Worm (Caenorhabditis elegans) whole organism, L1 larva: Measurements from ENCODE around the gene srx-43.
A peak's percentile ranks its signal among the peaks of the same experiment; 100 is the strongest.

ENCODE experiments used
- C04F5.9 ChIP-seq: sonication (generic microtip); optimal IDR thresholded peaks from 2 replicates; lab custom pipeline; 2016; ENCODE audit warnings: missing genetic modification characterization, missing compliant biosample characterization
- C16A3.4 ChIP-seq: fragments of 150-350 bp; optimal IDR thresholded peaks from 2 replicates; lab custom pipeline; 2014; ENCODE audit warnings: missing biosample characterization, missing genetic modification characterization
- C34B4.2 ChIP-seq: sonication (generic microtip); optimal IDR thresholded peaks from 2 replicates; lab custom pipeline; 2017; ENCODE audit warnings: mild to moderate bottlenecking, missing genetic modification characterization, missing compliant biosample characterization
- F16B12.6 ChIP-seq: fragments of 150-350 bp; optimal IDR thresholded peaks from 2 replicates; lab custom pipeline; 2014; ENCODE audit warnings: missing biosample characterization, missing genetic modification characterization
- Y116A8C.19 ChIP-seq: sonication (generic microtip); optimal IDR thresholded peaks from 2 replicates; lab custom pipeline; 2016; ENCODE audit warnings: missing compliant biosample characterization, missing genetic modification characterization, borderline replicate concordance
- aha-1 ChIP-seq: fragments of 150-350 bp; optimal IDR thresholded peaks from 2 replicates; lab custom pipeline; 2014; ENCODE audit warnings: missing biosample characterization, missing genetic modification characterization
- alr-1 ChIP-seq: fragments of 200-800 bp; sonication (Bioruptor generic); optimal IDR thresholded peaks from 2 replicates; lab custom pipeline; 2018; ENCODE audit warnings: borderline replicate concordance, mild to moderate bottlenecking, missing genetic modification characterization, missing compliant biosample characterization
- blmp-1 ChIP-seq: fragments of 150-350 bp; optimal IDR thresholded peaks from 2 replicates; lab custom pipeline; 2014; ENCODE audit warnings: missing biosample characterization, missing genetic modification characterization
- ceh-63 ChIP-seq: fragments of 200-800 bp; sonication (Bioruptor generic); optimal IDR thresholded peaks from 2 replicates; lab custom pipeline; 2018; ENCODE audit warnings: mild to moderate bottlenecking, missing genetic modification characterization, missing compliant biosample characterization
- ceh-8 ChIP-seq: fragments of 200-800 bp; sonication (Bioruptor generic); optimal IDR thresholded peaks from 2 replicates; lab custom pipeline; 2018; ENCODE audit warnings: mild to moderate bottlenecking, missing genetic modification characterization, moderate library complexity, missing compliant biosample characterization
- ceh-82 ChIP-seq, 3 experiments: fragments of 150-350 bp in 1 of 3; sonication (generic microtip) in 2 of 3; optimal IDR thresholded peaks; 2 replicates each; lab custom pipeline; 2014 to 2017; ENCODE audit warnings: missing biosample characterization in 3 of 3, missing genetic modification characterization in 3 of 3
- ceh-88 ChIP-seq: fragments of 200-800 bp; sonication (Bioruptor generic); IDR thresholded peaks from 2 replicates; pipeline ENCODE4 v1.3.6; 2022; ENCODE audit warnings: missing genetic modification characterization, missing compliant biosample characterization
- dsc-1 ChIP-seq: sonication (generic microtip); optimal IDR thresholded peaks from 2 replicates; lab custom pipeline; 2016; ENCODE audit warnings: mild to moderate bottlenecking, missing genetic modification characterization, missing compliant biosample characterization
- efl-1 ChIP-seq, 4 experiments: fragments of 150-350 bp; optimal IDR thresholded peaks in 3 of 4; peaks in 1 of 4; 1 replicate in 1 of 4; 2 replicates in 3 of 4; lab custom pipeline; 2014; ENCODE audit warnings: missing biosample characterization in 2 of 4, missing genetic modification characterization in 2 of 4, missing genetic modification reagents in 2 of 4
- egl-13 ChIP-seq: sonication (generic microtip); optimal IDR thresholded peaks from 2 replicates; lab custom pipeline; 2016; ENCODE audit warnings: missing genotype, missing genetic modification reagents, missing genetic modification characterization, missing compliant biosample characterization
- elt-2 ChIP-seq: sonication (generic microtip); optimal IDR thresholded peaks from 2 replicates; lab custom pipeline; 2016; ENCODE audit warnings: missing genetic modification characterization, mild to moderate bottlenecking, inconsistent platforms, missing compliant biosample characterization, missing genetic modification reagents
- fkh-10 ChIP-seq: sonication (generic microtip); optimal IDR thresholded peaks from 2 replicates; lab custom pipeline; 2017; ENCODE audit warnings: missing biosample characterization, missing genetic modification reagents, missing genetic modification characterization
- fkh-4 ChIP-seq: sonication (generic microtip); optimal IDR thresholded peaks from 2 replicates; lab custom pipeline; 2016; ENCODE audit warnings: missing compliant biosample characterization, missing genetic modification characterization, borderline replicate concordance
- fos-1 ChIP-seq: fragments of 150-350 bp; optimal IDR thresholded peaks from 2 replicates; lab custom pipeline; 2014; ENCODE audit warnings: missing biosample characterization, missing genetic modification characterization
- hlh-4 ChIP-seq: sonication (generic microtip); optimal IDR thresholded peaks from 2 replicates; lab custom pipeline; 2016; ENCODE audit warnings: mild to moderate bottlenecking, missing genetic modification characterization, missing compliant biosample characterization
- hpl-2 ChIP-seq: fragments of 150-350 bp; optimal IDR thresholded peaks from 2 replicates; lab custom pipeline; 2014; ENCODE audit warnings: missing biosample characterization, missing genetic modification reagents, missing genetic modification characterization
- lin-15B ChIP-seq: fragments of 150-350 bp; sonication (generic microtip); optimal IDR thresholded peaks from 3 replicates; lab custom pipeline; 2014; ENCODE audit warnings: missing biosample characterization, missing genetic modification characterization
- lin-35 ChIP-seq, 2 experiments: fragments of 150-350 bp; optimal IDR thresholded peaks; 2 replicates each; lab custom pipeline; 2014; ENCODE audit warnings: missing biosample characterization in 2 of 2, missing genetic modification characterization in 2 of 2, missing genetic modification reagents in 2 of 2
- mep-1 ChIP-seq: fragments of 150-350 bp; optimal IDR thresholded peaks from 2 replicates; lab custom pipeline; 2014; ENCODE audit warnings: missing biosample characterization, missing genetic modification characterization
- nhr-11 ChIP-seq: fragments of 150-350 bp; optimal IDR thresholded peaks from 2 replicates; lab custom pipeline; 2014; ENCODE audit warnings: missing biosample characterization, missing genetic modification characterization
- nhr-28 ChIP-seq: fragments of 150-350 bp; optimal IDR thresholded peaks from 2 replicates; lab custom pipeline; 2014; ENCODE audit warnings: missing biosample characterization, missing genetic modification characterization
- nhr-76 ChIP-seq: sonication (generic microtip); optimal IDR thresholded peaks from 2 replicates; lab custom pipeline; 2017; ENCODE audit warnings: missing biosample characterization, missing genetic modification characterization
- nhr-77 ChIP-seq: fragments of 150-350 bp; optimal IDR thresholded peaks from 2 replicates; lab custom pipeline; 2014; ENCODE audit warnings: missing biosample characterization, missing genetic modification characterization
- nhr-84 ChIP-seq: sonication (generic microtip); optimal IDR thresholded peaks from 2 replicates; lab custom pipeline; 2017; ENCODE audit warnings: missing biosample characterization, missing genetic modification characterization
- nhr-85 ChIP-seq: sonication (generic microtip); peaks from one replicate; lab custom pipeline; 2016; ENCODE audit warnings: missing genetic modification characterization, inconsistent platforms, missing compliant biosample characterization
- nhr-90 ChIP-seq: sonication (generic microtip); optimal IDR thresholded peaks from 2 replicates; lab custom pipeline; 2016; ENCODE audit warnings: mild to moderate bottlenecking, missing genetic modification characterization, missing compliant biosample characterization; ENCODE audit not compliant: poor library complexity
- pag-3 ChIP-seq: sonication (generic microtip); optimal IDR thresholded peaks from 2 replicates; lab custom pipeline; 2017; ENCODE audit warnings: missing genetic modification characterization, mild to moderate bottlenecking, missing compliant biosample characterization, antibody characterized with exemption, borderline replicate concordance; ENCODE audit not compliant: insufficient read depth
- pax-3 ChIP-seq: fragments of 200-800 bp; sonication (Bioruptor generic); optimal IDR thresholded peaks from 2 replicates; lab custom pipeline; 2018; ENCODE audit warnings: mild to moderate bottlenecking, missing genetic modification characterization, moderate library complexity, missing compliant biosample characterization
- pqm-1 ChIP-seq: sonication (generic microtip); optimal IDR thresholded peaks from 3 replicates; lab custom pipeline; 2017; ENCODE audit warnings: missing biosample characterization, missing genetic modification characterization
- skn-1 ChIP-seq: fragments of 150-350 bp; optimal IDR thresholded peaks from 2 replicates; lab custom pipeline; 2014; ENCODE audit warnings: missing biosample characterization, missing genetic modification characterization
- snpc-4 ChIP-seq: fragments of 150-350 bp; optimal IDR thresholded peaks from 2 replicates; lab custom pipeline; 2014; ENCODE audit warnings: missing biosample characterization, missing genetic modification characterization
- sox-4 ChIP-seq: sonication (generic microtip); optimal IDR thresholded peaks from 2 replicates; lab custom pipeline; 2016; ENCODE audit warnings: missing genetic modification characterization, missing compliant biosample characterization
- unc-86 ChIP-seq: sonication (generic microtip); optimal IDR thresholded peaks from 2 replicates; lab custom pipeline; 2016; ENCODE audit warnings: missing genetic modification characterization, missing compliant biosample characterization
- unc-98 ChIP-seq: fragments of 200-800 bp; sonication (Bioruptor generic); IDR thresholded peaks from 2 replicates; pipeline ENCODE4 v1.3.6; 2022; ENCODE audit warnings: missing genetic modification characterization, missing compliant biosample characterization
- zip-4 ChIP-seq: fragments of 200-800 bp; sonication (Bioruptor generic); optimal IDR thresholded peaks from 2 replicates; lab custom pipeline; 2018; ENCODE audit warnings: mild to moderate bottlenecking, missing genetic modification characterization, moderate library complexity, missing compliant biosample characterization
- ztf-11 ChIP-seq, 2 experiments: sonication (generic microtip); optimal IDR thresholded peaks; 2 replicates each; lab custom pipeline; 2016 to 2017; ENCODE audit warnings: missing genetic modification characterization in 2 of 2, missing biosample characterization in 1 of 2, missing compliant biosample characterization in 1 of 2

Gene srx-43

ce11 chrV:16046573-16046972 is 28.8 kb downstream of the srx-43 start, which contains the start of gene ZK285.2:
Gene ZK285.2 (plus strand): TSS chrV:16046873.
- TF ChIP-seq blmp-1 (peak; percentile 31), fkh-4 (tag; lab: Kevin White, UChicago) (no peak), efl-1 (optimal IDR thresholded peaks at IDR 0.05; lab: Kevin White, UChicago) (no peak), efl-1 (GFP tag; optimal IDR thresholded peaks at IDR 0.05 in 1 of 2; lab: Kevin White, UChicago) (peak in 1 of 2 experiments; percentile 16)

DNA sequence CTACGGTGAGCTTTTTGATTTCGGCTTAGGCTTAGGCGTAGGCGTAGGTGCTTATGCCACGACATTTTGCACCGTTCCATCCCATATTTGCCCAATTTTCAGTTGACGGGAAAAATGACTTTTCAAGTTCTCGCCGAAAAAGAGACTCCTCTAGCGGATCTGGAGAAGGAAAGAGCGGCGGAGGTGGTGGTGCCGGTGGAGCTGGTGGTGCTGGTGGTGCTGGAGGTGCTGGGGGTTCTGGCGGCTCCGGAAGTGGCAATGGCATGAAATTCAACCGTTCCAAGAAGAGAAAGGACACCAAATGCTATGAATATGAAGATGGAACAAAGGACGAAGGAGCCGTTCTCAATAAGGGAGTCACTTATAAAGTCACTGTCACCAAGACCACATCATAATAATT is 29.3 kb downstream of the srx-43 start:
- TF ChIP-seq ztf-11 (tag; optimal IDR thresholded peaks at IDR 0.05; lab: Kevin White, UChicago): no peak
- no peak for TF ChIP-seq nhr-77 (tag; lab: Kevin White, UChicago)
- no peak for TF ChIP-seq nhr-84 (tag; lab: Kevin White, UChicago)
- no peak for TF ChIP-seq ceh-8
- TF ChIP-seq ceh-82 (tag; optimal IDR thresholded peaks at IDR 0.05; lab: Kevin White, UChicago): no peak
- no peak for TF ChIP-seq Y116A8C.19
- TF ChIP-seq C04F5.9: no peak
- TF ChIP-seq pag-3 (tag; lab: Kevin White, UChicago): no peak
- no peak for TF ChIP-seq elt-2 (tag; lab: Kevin White, UChicago)
- no peak for TF ChIP-seq zip-4 (GFP tag; lab: Kevin White, UChicago)
- TF ChIP-seq nhr-11: no peak
- TF ChIP-seq blmp-1: no peak
- TF ChIP-seq C34B4.2 (tag; lab: Kevin White, UChicago): no peak
- TF ChIP-seq fos-1 (tag; lab: Kevin White, UChicago): no peak
- no peak for TF ChIP-seq alr-1 (tag; lab: Kevin White, UChicago)
- TF ChIP-seq lin-15B (tag; lab: Kevin White, UChicago): no peak
- TF ChIP-seq aha-1 (tag; lab: Kevin White, UChicago): no peak
- no peak for TF ChIP-seq hlh-4 (tag; lab: Kevin White, UChicago)
- TF ChIP-seq ceh-63 (GFP tag; lab: Kevin White, UChicago): no peak

- TF ChIP-seq ztf-11 (tag; optimal IDR thresholded peaks at IDR 0.05; lab: Kevin White, UChicago) (no peak), unc-86 (no peak), lin-35 (GFP tag; optimal IDR thresholded peaks at IDR 0.05; lab: Kevin White, UChicago) (no peak), pqm-1 (tag; lab: Kevin White, UChicago) (no peak), mep-1 (no peak), fos-1 (tag; lab: Kevin White, UChicago) (no peak), snpc-4 (tag; lab: Kevin White, UChicago) (no peak), C16A3.4 (tag; lab: Kevin White, UChicago) (no peak), skn-1 (no peak)
These were observed 29.7 kb downstream of the srx-43 start, which contains the start of gene str-198 for ce11 chrV:16047508-16047907. Gene str-198 (plus strand): TSS chrV:16047808.

- TF ChIP-seq pax-3 (no peak), F16B12.6 (tag; lab: Kevin White, UChicago) (no peak), hpl-2 (GFP tag; lab: Kevin White, UChicago) (no peak), C04F5.9 (no peak), nhr-85 (tag; lab: Kevin White, UChicago) (no peak), mep-1 (no peak), nhr-76 (tag; lab: Kevin White, UChicago) (no peak), nhr-90 (tag; lab: Kevin White, UChicago) (no peak), nhr-11 (no peak), nhr-28 (tag; lab: Kevin White, UChicago) (no peak)
- TF ChIP-seq, all 84 proteins: peak for 0
These were observed 31.4 kb downstream of the srx-43 start, which contains the start of gene best-12 for ce11 chrV:16049177-16049576. Gene best-12 (plus strand): TSS chrV:16049477.

DNA sequence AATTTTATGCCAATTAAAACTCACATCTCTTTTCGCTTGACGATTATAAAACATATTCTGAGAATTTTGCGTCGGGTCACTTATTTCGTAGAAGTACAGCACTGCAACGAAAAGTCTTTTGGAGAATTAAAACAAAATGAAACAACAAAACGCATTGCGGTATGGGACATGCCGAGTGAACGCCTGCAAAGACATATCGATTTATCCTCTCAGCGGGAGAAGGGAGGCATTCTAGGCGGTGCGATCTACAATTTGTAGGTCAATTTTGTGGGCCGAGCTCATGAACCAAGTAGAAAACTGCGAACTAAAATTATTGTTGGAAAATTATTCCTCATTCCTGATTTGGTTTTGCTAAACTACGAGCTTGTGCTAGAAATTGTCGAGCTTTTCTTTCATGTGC is 35.6 kb downstream of the srx-43 start, which contains the start of gene F14H3.3:
F14H3.3 (minus strand) TSS at position 101 of the 400 bp plus-strand sequence.
- TF ChIP-seq C04F5.9 (no peak), unc-98 (GFP tag; lab: Robert Waterston, UW) (no peak), fkh-10 (GFP tag; lab: Kevin White, UChicago) (no peak), pag-3 (tag; lab: Kevin White, UChicago) (no peak), sox-4 (tag; lab: Kevin White, UChicago) (no peak), pax-3 (no peak), efl-1 (optimal IDR thresholded peaks at IDR 0.05; lab: Kevin White, UChicago) (no peak), efl-1 (GFP tag; optimal IDR thresholded peaks at IDR 0.05 in 1 of 2; lab: Kevin White, UChicago) (no peak), egl-13 (tag; lab: Kevin White, UChicago) (no peak), dsc-1 (tag; lab: Kevin White, UChicago) (no peak), ceh-88 (GFP tag; lab: Robert Waterston, UW) (no peak), nhr-76 (tag; lab: Kevin White, UChicago) (no peak), skn-1 (no peak), Y116A8C.19 (no peak)
